Fruit fly (Drosophila melanogaster): Measurements from ENCODE around the gene CG10600.

- TF ChIP-seq lola (GFP tag; optimal IDR thresholded peaks at IDR 0.05) (no peak), h (GFP tag; optimal IDR thresholded peaks at IDR 0.05) (peak; percentile 65), pan (optimal IDR thresholded peaks at IDR 0.05) (no peak), tai (GFP tag; optimal IDR thresholded peaks at IDR 0.05) (peak; percentile 32), Dfd (GFP tag; optimal IDR thresholded peaks at IDR 0.05) (no peak), usp (GFP tag; optimal IDR thresholded peaks at IDR 0.05) (no peak), OdsH (GFP tag; optimal IDR thresholded peaks at IDR 0.05) (peak; percentile 17), dl (GFP tag; optimal IDR thresholded peaks at IDR 0.05; ENCODE audit: insufficient read depth in 1 of 2, partially characterized antibody in 2 of 2) (no peak), psq (GFP tag; optimal IDR thresholded peaks at IDR 0.05) (peak; percentile 38)
Measured at dm6 chr2L:18805637-18806403, 33.7 kb downstream of the CG10600 start.
